Worm (Caenorhabditis elegans): ENCODE data around the gene xbx-4.

ce11 chrIV:2102793-2103192, 11.6 kb upstream of the xbx-4 start, which contains the start of gene C23H5.15:
- no peak for TF ChIP-seq egl-27 (tag; optimal IDR thresholded peaks at IDR 0.05)
- TF ChIP-seq hif-1 (tag; optimal IDR thresholded peaks at IDR 0.05) = no peak
- TF ChIP-seq ceh-20 (GFP tag; IDR thresholded peaks at IDR 0.05) = no peak
- TF ChIP-seq nhr-11 (tag; optimal IDR thresholded peaks at IDR 0.05) = no peak
- TF ChIP-seq skn-1 (tag; optimal IDR thresholded peaks at IDR 0.05) = no peak
- TF ChIP-seq lin-13 (GFP tag; optimal IDR thresholded peaks at IDR 0.05) = no peak
